Worm (Caenorhabditis elegans) whole organism, L4 larva: ENCODE data around the gene gnrr-4.
A peak's percentile ranks its signal among the peaks of the same experiment; 100 is the strongest.

Experiments
- F10B5.3 ChIP-seq: sonication (generic microtip); optimal IDR thresholded peaks from 2 replicates; lab custom pipeline; 2016; ENCODE audit warnings: mild to moderate bottlenecking, missing genetic modification characterization, missing compliant biosample characterization
- F44E2.7 ChIP-seq: fragments of 200-800 bp; sonication (Bioruptor generic); IDR thresholded peaks from 2 replicates; pipeline ENCODE4 v2.1.2; 2022; ENCODE audit warnings: missing genetic modification characterization, missing compliant biosample characterization
- cey-2 ChIP-seq: sonication (generic microtip); optimal IDR thresholded peaks from 3 replicates; lab custom pipeline; 2017; ENCODE audit warnings: missing genetic modification characterization, mild to moderate bottlenecking, missing compliant biosample characterization, antibody characterized with exemption, borderline replicate concordance; ENCODE audit not compliant: insufficient read depth
- egl-27 ChIP-seq: sonication (generic microtip); optimal IDR thresholded peaks from 3 replicates; lab custom pipeline; 2017; ENCODE audit warnings: missing biosample characterization, missing genetic modification reagents, missing genetic modification characterization
- lsy-2 ChIP-seq, 2 experiments: fragments of 150-350 bp in 1 of 2; sonication (generic microtip) in 1 of 2; optimal IDR thresholded peaks; 2 replicates each; lab custom pipeline; 2014 to 2017; ENCODE audit warnings: missing biosample characterization in 2 of 2, missing genetic modification characterization in 2 of 2
- nhr-10 ChIP-seq: fragments of 150-350 bp; optimal IDR thresholded peaks from 2 replicates; lab custom pipeline; 2014; ENCODE audit warnings: missing biosample characterization, missing genetic modification characterization
- snpc-4 ChIP-seq: fragments of 150-350 bp; optimal IDR thresholded peaks from 2 replicates; lab custom pipeline; 2014; ENCODE audit warnings: missing biosample characterization, missing genetic modification characterization
- spr-1 ChIP-seq: sonication (generic microtip); optimal IDR thresholded peaks from 2 replicates; lab custom pipeline; 2016; ENCODE audit warnings: mild to moderate bottlenecking, missing genetic modification characterization, missing compliant biosample characterization
- ztf-11 ChIP-seq: fragments of 150-350 bp; optimal IDR thresholded peaks from 2 replicates; lab custom pipeline; 2014; ENCODE audit warnings: missing biosample characterization, missing genetic modification characterization

DNA sequence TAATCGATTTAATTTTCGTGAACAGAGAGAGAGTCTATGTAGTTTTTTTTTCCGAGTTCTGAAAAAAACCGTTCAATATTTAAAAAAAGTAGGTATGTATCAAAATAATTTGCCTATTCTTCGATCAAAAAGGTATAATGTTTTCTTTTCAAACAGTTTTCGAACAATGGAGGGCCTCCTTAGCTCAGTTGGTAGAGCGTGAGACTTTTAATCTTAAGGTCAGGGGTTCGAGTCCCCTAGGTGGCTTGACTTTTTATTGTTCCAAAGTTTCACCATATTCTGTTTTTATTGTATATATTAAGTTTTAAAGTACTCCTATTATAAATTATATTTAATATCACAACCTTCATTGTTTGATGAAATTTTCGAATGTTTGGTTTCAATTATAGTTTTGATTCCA lies 29.6 kb downstream of the gnrr-4 start:
- TF ChIP-seq spr-1 (peak; percentile 27), F10B5.3 (no peak), nhr-10 (tag; lab: Kevin White, UChicago) (no peak), snpc-4 (tag; lab: Kevin White, UChicago) (no peak), lsy-2 (tag; optimal IDR thresholded peaks at IDR 0.05; lab: Kevin White, UChicago) (peak in 1 of 2 experiments; percentile 39), F44E2.7 (GFP tag; lab: Robert Waterston, UW) (peak; percentile 86; the same call in 1 of the 2 replicates), ztf-11 (tag; lab: Kevin White, UChicago) (no peak), egl-27 (tag; lab: Kevin White, UChicago) (no peak), cey-2 (tag; lab: Kevin White, UChicago) (no peak)
